Fruit fly (Drosophila melanogaster) whole organism, embryonic: ENCODE measurements around the gene Trm7-34.
A peak's percentile ranks its signal among the peaks of the same experiment; 100 is the strongest.

ENCODE experiments used
- Awh ChIP-seq: fragments of 200-800 bp; sonication (Bioruptor generic); IDR thresholded peaks from 2 replicates; pipeline ENCODE4, ENCODE4 v1.3.6; 2022; ENCODE audit warnings: missing biosample characterization, missing genetic modification characterization
- B-H2 ChIP-seq: fragments of 200-800 bp; sonication (Bioruptor generic); optimal IDR thresholded peaks from 2 replicates; lab custom pipeline; 2018; ENCODE audit warnings: missing biosample characterization, mild to moderate bottlenecking, missing genetic modification characterization
- CG11398 ChIP-seq: fragments of 200-800 bp; sonication (Bioruptor generic); optimal IDR thresholded peaks from 2 replicates; lab custom pipeline; 2016; ENCODE audit warnings: missing biosample characterization, missing genetic modification characterization
- CG11695 ChIP-seq: fragments of 200-800 bp; sonication (Bioruptor generic); IDR thresholded peaks from 3 replicates; pipeline ENCODE4 v1.3.6; 2022; ENCODE audit warnings: missing biosample characterization, missing genetic modification characterization
- CG12155 ChIP-seq: fragments of 200-800 bp; sonication (Bioruptor generic); optimal IDR thresholded peaks from 3 replicates; lab custom pipeline; 2016; ENCODE audit warnings: missing biosample characterization, missing genetic modification characterization
- CG14441 ChIP-seq: fragments of 200-800 bp; sonication (Bioruptor generic); IDR thresholded peaks from 2 replicates; pipeline ENCODE4 v1.3.6; 2022; ENCODE audit warnings: missing biosample characterization, missing genetic modification characterization
- CG1602 ChIP-seq: fragments of 200-800 bp; sonication (Bioruptor generic); optimal IDR thresholded peaks from 3 replicates; lab custom pipeline; 2016; ENCODE audit warnings: missing biosample characterization, missing genetic modification characterization
- CG1603 ChIP-seq: fragments of 200-800 bp; sonication (Bioruptor generic); optimal IDR thresholded peaks from 2 replicates; lab custom pipeline; 2019; ENCODE audit warnings: missing biosample characterization, mild to moderate bottlenecking, missing genetic modification characterization, moderate library complexity
- CG18619 ChIP-seq: fragments of 200-800 bp; sonication (Bioruptor generic); optimal IDR thresholded peaks from 3 replicates; lab custom pipeline; 2017; ENCODE audit warnings: missing biosample characterization, mild to moderate bottlenecking, missing genetic modification characterization
- CG18764 ChIP-seq: fragments of 200-800 bp; sonication (Bioruptor generic); optimal IDR thresholded peaks from 3 replicates; lab custom pipeline; 2016; ENCODE audit warnings: missing biosample characterization, missing genetic modification characterization
- CG2875 ChIP-seq: fragments of 200-800 bp; sonication (Bioruptor generic); optimal IDR thresholded peaks from 2 replicates; lab custom pipeline; 2017; ENCODE audit warnings: missing biosample characterization, mild to moderate bottlenecking, missing genetic modification characterization, missing genetic modification reagents
- CG30403 ChIP-seq: fragments of 200-800 bp; sonication (Bioruptor generic); optimal IDR thresholded peaks from 3 replicates; lab custom pipeline; 2016; ENCODE audit warnings: missing biosample characterization, missing genetic modification characterization
- CG32772 ChIP-seq: fragments of 200-800 bp; sonication (Bioruptor generic); IDR thresholded peaks from 2 replicates; pipeline ENCODE4 v1.3.6; 2022; ENCODE audit warnings: missing biosample characterization, missing genetic modification characterization
- CG3847 ChIP-seq: fragments of 200-800 bp; sonication (Bioruptor generic); IDR thresholded peaks from 2 replicates; pipeline ENCODE4 v1.3.6; 2022; ENCODE audit warnings: missing biosample characterization, missing genetic modification characterization
- CG3995 ChIP-seq: fragments of 200-800 bp; sonication (Bioruptor generic); optimal IDR thresholded peaks from 3 replicates; lab custom pipeline; 2016; ENCODE audit warnings: missing biosample characterization, missing genetic modification characterization
- CG5245 ChIP-seq: fragments of 200-800 bp; sonication (Bioruptor generic); optimal IDR thresholded peaks from 3 replicates; lab custom pipeline; 2016; ENCODE audit warnings: missing biosample characterization, missing genetic modification characterization
- CG5953 ChIP-seq: fragments of 200-800 bp; sonication (Bioruptor generic); IDR thresholded peaks from 2 replicates; pipeline ENCODE4 v1.3.6; 2022; ENCODE audit warnings: missing biosample characterization, missing genetic modification characterization
- CG7786 ChIP-seq: fragments of 200-800 bp; sonication (Bioruptor generic); optimal IDR thresholded peaks from 2 replicates; lab custom pipeline; 2016; ENCODE audit warnings: missing biosample characterization, missing genetic modification characterization
- CG9817 ChIP-seq: fragments of 200-800 bp; sonication (Bioruptor generic); optimal IDR thresholded peaks from 2 replicates; lab custom pipeline; 2018; ENCODE audit warnings: missing biosample characterization, mild to moderate bottlenecking, missing genetic modification characterization, moderate library complexity
- CTCF ChIP-seq: fragments of 200-800 bp; sonication (Bioruptor generic); optimal IDR thresholded peaks from 2 replicates; lab custom pipeline; 2017; ENCODE audit warnings: missing biosample characterization, mild to moderate bottlenecking, missing genetic modification characterization, moderate library complexity
- Deaf1 ChIP-seq: fragments of 200-800 bp; optimal IDR thresholded peaks from 3 replicates; lab custom pipeline; 2019; ENCODE audit warnings: missing biosample characterization, mild to moderate bottlenecking, missing genetic modification characterization, moderate library complexity
- E2f2 ChIP-seq: fragments of 200-800 bp; sonication (Bioruptor generic); IDR thresholded peaks from 2 replicates; pipeline ENCODE4 v1.3.6; 2022; ENCODE audit warnings: missing biosample characterization, missing genetic modification characterization
- HLH3B ChIP-seq: fragments of 200-800 bp; sonication (Bioruptor generic); IDR thresholded peaks from 2 replicates; pipeline ENCODE4 v1.3.6; 2022; ENCODE audit warnings: missing biosample characterization, missing genetic modification characterization
- HLH54F ChIP-seq: fragments of 200-800 bp; sonication (Bioruptor generic); optimal IDR thresholded peaks from 3 replicates; lab custom pipeline; 2016; ENCODE audit warnings: missing biosample characterization, missing genetic modification characterization
- Hand ChIP-seq: fragments of 200-800 bp; sonication (Bioruptor generic); optimal IDR thresholded peaks from 2 replicates; lab custom pipeline; 2017; ENCODE audit warnings: mild to moderate bottlenecking, missing biosample characterization, missing genetic modification reagents, missing genetic modification characterization
- MESR4 ChIP-seq: fragments of 200-800 bp; sonication (Bioruptor generic); optimal IDR thresholded peaks from 2 replicates; lab custom pipeline; 2018; ENCODE audit warnings: missing biosample characterization, mild to moderate bottlenecking, missing genetic modification characterization, moderate library complexity
- MTF-1 ChIP-seq: fragments of 200-800 bp; sonication (Bioruptor generic); optimal IDR thresholded peaks from 2 replicates; lab custom pipeline; 2018; ENCODE audit warnings: missing biosample characterization, mild to moderate bottlenecking, missing genetic modification characterization, borderline replicate concordance
- NC2β ChIP-seq: fragments of 200-800 bp; sonication (Bioruptor generic); optimal IDR thresholded peaks from 2 replicates; lab custom pipeline; 2016; ENCODE audit warnings: missing biosample characterization, missing genetic modification characterization
- Nf-YB ChIP-seq: fragments of 200-800 bp; sonication (Bioruptor generic); optimal IDR thresholded peaks from 3 replicates; lab custom pipeline; 2019; ENCODE audit warnings: missing biosample characterization, mild to moderate bottlenecking, missing genetic modification characterization, moderate library complexity
- PHDP ChIP-seq: fragments of 200-800 bp; sonication (Bioruptor generic); optimal IDR thresholded peaks from 3 replicates; lab custom pipeline; 2018; ENCODE audit warnings: missing biosample characterization, mild to moderate bottlenecking, missing genetic modification characterization, moderate library complexity
- Six4 ChIP-seq: fragments of 200-800 bp; sonication (Bioruptor generic); optimal IDR thresholded peaks from 2 replicates; lab custom pipeline; 2016; ENCODE audit warnings: missing biosample characterization, missing genetic modification characterization
- Sox100B ChIP-seq: fragments of 200-800 bp; sonication (Bioruptor generic); optimal IDR thresholded peaks from 3 replicates; lab custom pipeline; 2018; ENCODE audit warnings: missing biosample characterization, mild to moderate bottlenecking, missing genetic modification characterization
- Sox102F ChIP-seq: fragments of 200-800 bp; sonication (Bioruptor generic); optimal IDR thresholded peaks from 2 replicates; lab custom pipeline; 2018; ENCODE audit warnings: missing biosample characterization, mild to moderate bottlenecking, missing genetic modification characterization, moderate library complexity
- Spps ChIP-seq: fragments of 200-800 bp; sonication (Bioruptor generic); optimal IDR thresholded peaks from 2 replicates; lab custom pipeline; 2018; ENCODE audit warnings: missing biosample characterization, mild to moderate bottlenecking, missing genetic modification characterization
- Vsx1 ChIP-seq: fragments of 200-800 bp; sonication (Bioruptor generic); optimal IDR thresholded peaks from 2 replicates; lab custom pipeline; 2017; ENCODE audit warnings: missing biosample characterization, mild to moderate bottlenecking, missing genetic modification characterization, missing genetic modification reagents
- az2 ChIP-seq: fragments of 200-800 bp; sonication (Bioruptor generic); optimal IDR thresholded peaks from 3 replicates; lab custom pipeline; 2016; ENCODE audit warnings: missing biosample characterization, missing genetic modification characterization
- br ChIP-seq: fragments of >200 bp; optimal IDR thresholded peaks from 2 replicates; lab custom pipeline; 2017
- cas ChIP-seq: fragments of 200-800 bp; sonication (Bioruptor generic); IDR thresholded peaks from 2 replicates; pipeline ENCODE4 v1.3.6; 2022; ENCODE audit warnings: missing biosample characterization, missing genetic modification characterization
- da ChIP-seq: fragments of 200-800 bp; sonication (Bioruptor generic); optimal IDR thresholded peaks from 2 replicates; lab custom pipeline; 2016; ENCODE audit warnings: missing biosample characterization, missing genetic modification characterization
- dimm ChIP-seq: fragments of 200-800 bp; sonication (Bioruptor generic); IDR thresholded peaks from 2 replicates; pipeline ENCODE4 v1.3.6; 2022; ENCODE audit warnings: missing biosample characterization, missing genetic modification characterization
- dmrt11E ChIP-seq: fragments of 200-800 bp; sonication (Bioruptor generic); optimal IDR thresholded peaks from 3 replicates; lab custom pipeline; 2018; ENCODE audit warnings: missing biosample characterization, mild to moderate bottlenecking, missing genetic modification characterization, moderate library complexity
- gcm2 ChIP-seq: fragments of 200-800 bp; sonication (Bioruptor generic); optimal IDR thresholded peaks from 2 replicates; lab custom pipeline; 2016; ENCODE audit warnings: missing biosample characterization, missing genetic modification characterization
- grau ChIP-seq: fragments of 200-800 bp; optimal IDR thresholded peaks from 3 replicates; lab custom pipeline; 2019; ENCODE audit warnings: missing biosample characterization, mild to moderate bottlenecking, missing genetic modification characterization, moderate library complexity
- ham ChIP-seq: fragments of 200-800 bp; sonication (Bioruptor generic); IDR thresholded peaks from 2 replicates; pipeline ENCODE4 v1.3.6; 2022; ENCODE audit warnings: missing biosample characterization, missing genetic modification characterization
- hb ChIP-seq: fragments of 200-800 bp; sonication (Bioruptor generic); IDR thresholded peaks from 3 replicates; pipeline ENCODE4 v1.3.6; 2022; ENCODE audit warnings: missing biosample characterization, missing genetic modification characterization; ENCODE audit not compliant: partially characterized antibody
- onecut ChIP-seq: fragments of 200-800 bp; sonication (Bioruptor generic); IDR thresholded peaks from 2 replicates; pipeline ENCODE4 v1.3.6; 2022; ENCODE audit warnings: missing biosample characterization, missing genetic modification characterization
- org-1 ChIP-seq: fragments of 200-800 bp; sonication (Bioruptor generic); optimal IDR thresholded peaks from 2 replicates; lab custom pipeline; 2017; ENCODE audit warnings: missing biosample characterization, missing genetic modification characterization
- otp ChIP-seq: fragments of 200-800 bp; sonication (Bioruptor generic); IDR thresholded peaks from 3 replicates; pipeline ENCODE4, ENCODE4 v1.3.6; 2022; ENCODE audit warnings: missing biosample characterization, missing genetic modification characterization
- rib ChIP-seq: fragments of 200-800 bp; sonication (Bioruptor generic); IDR thresholded peaks from 2 replicates; pipeline ENCODE4 v1.3.6; 2022; ENCODE audit warnings: missing biosample characterization, missing genetic modification characterization
- ro ChIP-seq: fragments of 200-800 bp; sonication (Bioruptor generic); IDR thresholded peaks from 2 replicates; pipeline ENCODE4 v1.3.6; 2022; ENCODE audit warnings: missing biosample characterization, missing genetic modification characterization
- sens ChIP-seq: fragments of 200-800 bp; sonication (Bioruptor generic); peaks from one replicate; lab custom pipeline; 2016; ENCODE audit warnings: missing biosample characterization, missing genetic modification characterization
- tll ChIP-seq, 2 experiments: fragments of 200-800 bp in 1 of 2; fragments of >200 bp in 1 of 2; sonication (Bioruptor generic) in 1 of 2; optimal IDR thresholded peaks; 2 replicates each; lab custom pipeline; 2017 to 2019; ENCODE audit warnings: missing biosample characterization in 2 of 2, missing genetic modification characterization in 2 of 2, mild to moderate bottlenecking in 1 of 2, moderate library complexity in 1 of 2
- trh ChIP-seq: fragments of 200-800 bp; sonication (Bioruptor generic); optimal IDR thresholded peaks from 2 replicates; lab custom pipeline; 2016; ENCODE audit warnings: missing biosample characterization, missing genetic modification characterization
- z ChIP-seq: fragments of 200-800 bp; sonication (Bioruptor generic); IDR thresholded peaks from 3 replicates; pipeline ENCODE4 v1.3.6; 2022; ENCODE audit warnings: missing biosample characterization, missing genetic modification characterization

The Trm7-34 gene

dm6 chr3R:21118784-21119183 is 14.9 kb downstream of the Trm7-34 start, which contains the start of gene Bdbt (continued):
- TF ChIP-seq CG1602 (GFP tag; lab: Kevin White, UChicago) (peak; percentile 31), dmrt11E (tag; lab: Kevin White, UChicago) (no peak), HLH3B (GFP tag; lab: Robert Waterston, UW) (peak; percentile 41), CG18764 (GFP tag; lab: Kevin White, UChicago) (no peak), CG3995 (GFP tag; lab: Kevin White, UChicago) (no peak), Spps (tag; lab: Kevin White, UChicago) (no peak), org-1 (GFP tag; lab: Kevin White, UChicago) (no peak), E2f2 (GFP tag; lab: Robert Waterston, UW) (peak; percentile 40), CG11695 (GFP tag; lab: Robert Waterston, UW) (no peak), sens (GFP tag; lab: Kevin White, UChicago) (peak; percentile 77), ro (no peak), da (no peak), CG5953 (GFP tag; lab: Robert Waterston, UW) (no peak), Sox102F (no peak), B-H2 (no peak), z (GFP tag; lab: Robert Waterston, UW) (no peak), CG18619 (GFP tag; lab: Kevin White, UChicago) (no peak), Deaf1 (tag; lab: Kevin White, UChicago) (no peak), gcm2 (GFP tag; lab: Kevin White, UChicago) (no peak), PHDP (tag; lab: Kevin White, UChicago) (no peak), CG1603 (no peak), grau (tag; lab: Kevin White, UChicago) (no peak), ham (GFP tag; lab: Robert Waterston, UW) (no peak), CG7786 (GFP tag; lab: Kevin White, UChicago) (no peak), MESR4 (GFP tag; lab: Kevin White, UChicago) (peak; percentile 5), tll (GFP tag; optimal IDR thresholded peaks at IDR 0.05; lab: Kevin White, UChicago) (no peak), dimm (GFP tag; lab: Robert Waterston, UW) (no peak), MTF-1 (no peak), rib (GFP tag; lab: Robert Waterston, UW) (peak; percentile 42; the same call in 1 of the 2 replicates), CG32772 (GFP tag; lab: Robert Waterston, UW) (no peak), CG5245 (no peak), CG30403 (GFP tag; lab: Kevin White, UChicago) (peak; percentile 39), cas (GFP tag; lab: Robert Waterston, UW) (no peak), Nf-YB (no peak), CG12155 (GFP tag; lab: Kevin White, UChicago) (peak; percentile 21), CG9817 (tag; lab: Kevin White, UChicago) (no peak), az2 (GFP tag; lab: Kevin White, UChicago) (no peak), Six4 (GFP tag; lab: Kevin White, UChicago) (no peak), otp (GFP tag; lab: Robert Waterston, UW) (peak; percentile 29; the same call in 1 of the 3 replicates), Awh (GFP tag; lab: Robert Waterston, UW) (no peak), CG2875 (GFP tag; lab: Kevin White, UChicago) (no peak), onecut (GFP tag; lab: Robert Waterston, UW) (no peak), CG14441 (GFP tag; lab: Robert Waterston, UW) (peak; percentile 49; the same call in 1 of the 2 replicates), Sox100B (no peak), br (no peak), hb (peak; percentile 89), CG11398 (no peak), Hand (no peak), Vsx1 (no peak), CG3847 (GFP tag; lab: Robert Waterston, UW) (peak; percentile 52), NC2β (GFP tag; lab: Kevin White, UChicago) (no peak), CTCF (no peak), HLH54F (GFP tag; lab: Kevin White, UChicago) (peak; percentile 35), trh (GFP tag; lab: Kevin White, UChicago) (no peak)
